Worm (Caenorhabditis elegans) whole organism, L4/young adult: ENCODE measurements around the gene srg-8.

Experiments used
- W03F9.2 ChIP-seq: fragments of 150-350 bp; optimal IDR thresholded peaks from 2 replicates; lab custom pipeline; 2014; ENCODE audit warnings: missing biosample characterization, missing genetic modification characterization
- dao-5 ChIP-seq: sonication (generic microtip); optimal IDR thresholded peaks from 2 replicates; lab custom pipeline; 2016; ENCODE audit warnings: missing genotype, missing genetic modification characterization, moderate library complexity, missing compliant biosample characterization
- him-1 ChIP-seq: sonication (generic microtip); optimal IDR thresholded peaks from 2 replicates; lab custom pipeline; 2016; ENCODE audit warnings: missing genotype, missing genetic modification reagents, missing genetic modification characterization, missing compliant biosample characterization

- TF ChIP-seq W03F9.2 (tag; lab: Kevin White, UChicago): no peak
- no peak for TF ChIP-seq him-1 (tag; lab: Kevin White, UChicago)
- TF ChIP-seq dao-5: no peak
Observed at ce11 chrIII:6231880-6232279, 22.8 kb downstream of the srg-8 start.
